Fruit fly (Drosophila melanogaster) whole organism, embryonic: ENCODE results near the gene anchor.

Source experiments
- CG10147 ChIP-seq: fragments of 200-800 bp; sonication (Bioruptor generic); optimal IDR thresholded peaks from 2 replicates; lab custom pipeline; 2019; ENCODE audit warnings: missing biosample characterization, mild to moderate bottlenecking, missing genetic modification characterization, moderate library complexity
- CG10366 ChIP-seq: fragments of 200-800 bp; sonication (Bioruptor generic); IDR thresholded peaks from 2 replicates; pipeline ENCODE4 v1.3.6; 2022; ENCODE audit warnings: missing biosample characterization, missing genetic modification characterization
- CG11093 ChIP-seq: fragments of 200-800 bp; sonication (Bioruptor generic); IDR thresholded peaks from 3 replicates; pipeline ENCODE4 v1.3.6; 2022; ENCODE audit warnings: missing biosample characterization, missing genetic modification characterization
- CG12219 ChIP-seq: fragments of 200-800 bp; sonication (Bioruptor generic); optimal IDR thresholded peaks from 3 replicates; lab custom pipeline; 2018; ENCODE audit warnings: missing biosample characterization, mild to moderate bottlenecking, missing genetic modification characterization
- CG15696 ChIP-seq: fragments of 200-800 bp; sonication (Bioruptor generic); optimal IDR thresholded peaks from 2 replicates; lab custom pipeline; 2019; ENCODE audit warnings: missing biosample characterization, mild to moderate bottlenecking, missing genetic modification characterization, moderate library complexity
- CG1647 ChIP-seq: fragments of 200-800 bp; sonication (Bioruptor generic); optimal IDR thresholded peaks from 3 replicates; lab custom pipeline; 2016; ENCODE audit warnings: missing biosample characterization, missing genetic modification characterization
- CG16863 ChIP-seq: fragments of 200-800 bp; sonication (Bioruptor generic); optimal IDR thresholded peaks from 3 replicates; lab custom pipeline; 2016; ENCODE audit warnings: missing biosample characterization, missing genetic modification characterization
- CG17361 ChIP-seq: fragments of 200-800 bp; sonication (Bioruptor generic); IDR thresholded peaks from 3 replicates; pipeline ENCODE4 v1.3.6; 2022; ENCODE audit warnings: missing biosample characterization, missing genetic modification characterization
- CG4360 ChIP-seq: fragments of 200-800 bp; sonication (Bioruptor generic); IDR thresholded peaks from 2 replicates; pipeline ENCODE4 v1.3.6; 2022; ENCODE audit warnings: missing biosample characterization, missing genetic modification characterization
- CG4424 ChIP-seq: fragments of 200-800 bp; sonication (Bioruptor generic); optimal IDR thresholded peaks from 3 replicates; lab custom pipeline; 2016; ENCODE audit warnings: missing biosample characterization, missing genetic modification characterization
- CG6813 ChIP-seq: fragments of 200-800 bp; sonication (Bioruptor generic); optimal IDR thresholded peaks from 2 replicates; lab custom pipeline; 2017; ENCODE audit warnings: missing biosample characterization, missing genetic modification characterization, mild to moderate bottlenecking, moderate library complexity, missing genetic modification reagents
- CG7839 ChIP-seq: fragments of 200-800 bp; sonication (Bioruptor generic); optimal IDR thresholded peaks from 3 replicates; lab custom pipeline; 2018; ENCODE audit warnings: missing biosample characterization, mild to moderate bottlenecking, missing genetic modification characterization, moderate library complexity
- CG8765 ChIP-seq: fragments of 200-800 bp; sonication (Bioruptor generic); IDR thresholded peaks from 2 replicates; pipeline ENCODE4 v1.3.6; 2022; ENCODE audit warnings: missing biosample characterization, missing genetic modification characterization
- CG9215 ChIP-seq: fragments of 200-800 bp; sonication (Bioruptor generic); IDR thresholded peaks from 2 replicates; pipeline ENCODE4 v1.3.6; 2022; ENCODE audit warnings: missing biosample characterization, missing genetic modification characterization
- Deaf1 ChIP-seq: fragments of 200-800 bp; optimal IDR thresholded peaks from 3 replicates; lab custom pipeline; 2019; ENCODE audit warnings: missing biosample characterization, mild to moderate bottlenecking, missing genetic modification characterization, moderate library complexity
- Drgx ChIP-seq: fragments of 200-800 bp; sonication (Bioruptor generic); IDR thresholded peaks from 2 replicates; pipeline ENCODE4 v1.3.6; 2022; ENCODE audit warnings: missing biosample characterization, missing genetic modification characterization
- Ets65A ChIP-seq: fragments of 200-800 bp; sonication (Bioruptor generic); peaks from one replicate; lab custom pipeline; 2016; ENCODE audit warnings: missing biosample characterization, missing genetic modification characterization
- Ets97D ChIP-seq: fragments of 200-800 bp; sonication (Bioruptor generic); optimal IDR thresholded peaks from 3 replicates; lab custom pipeline; 2016; ENCODE audit warnings: missing biosample characterization, missing genetic modification characterization
- HmgZ ChIP-seq: fragments of 200-800 bp; sonication (Bioruptor generic); optimal IDR thresholded peaks from 2 replicates; lab custom pipeline; 2018; ENCODE audit warnings: missing biosample characterization, mild to moderate bottlenecking, missing genetic modification characterization
- abd-A ChIP-seq: fragments of 200-800 bp; sonication (Bioruptor generic); optimal IDR thresholded peaks from 3 replicates; lab custom pipeline; 2019; ENCODE audit warnings: missing biosample characterization, mild to moderate bottlenecking, missing genetic modification characterization, moderate library complexity
- bsh ChIP-seq, 2 experiments: fragments of 200-800 bp; sonication (Bioruptor generic); optimal IDR thresholded peaks; 2 replicates each; lab custom pipeline; 2017 to 2018; ENCODE audit warnings: mild to moderate bottlenecking in 2 of 2, missing biosample characterization in 2 of 2, missing genetic modification characterization in 2 of 2, moderate library complexity in 1 of 2
- chif ChIP-seq, 2 experiments: fragments of 200-800 bp; sonication (Bioruptor generic); optimal IDR thresholded peaks; 3 replicates each; lab custom pipeline; 2016; ENCODE audit warnings: missing biosample characterization in 2 of 2, missing genetic modification characterization in 2 of 2
- dysf ChIP-seq: fragments of 200-800 bp; sonication (Bioruptor generic); IDR thresholded peaks from 3 replicates; pipeline ENCODE4 v1.3.6; 2022; ENCODE audit warnings: missing biosample characterization, missing genetic modification characterization
- grau ChIP-seq: fragments of 200-800 bp; optimal IDR thresholded peaks from 3 replicates; lab custom pipeline; 2019; ENCODE audit warnings: missing biosample characterization, mild to moderate bottlenecking, missing genetic modification characterization, moderate library complexity
- ham ChIP-seq: fragments of 200-800 bp; sonication (Bioruptor generic); IDR thresholded peaks from 2 replicates; pipeline ENCODE4 v1.3.6; 2022; ENCODE audit warnings: missing biosample characterization, missing genetic modification characterization
- klu ChIP-seq: fragments of 200-800 bp; sonication (Bioruptor generic); IDR thresholded peaks from 2 replicates; pipeline ENCODE4 v1.3.6; 2022; ENCODE audit warnings: missing biosample characterization, missing genetic modification characterization
- kni ChIP-seq: fragments of 200-800 bp; sonication (Bioruptor generic); optimal IDR thresholded peaks from 3 replicates; lab custom pipeline; 2017; ENCODE audit warnings: mild to moderate bottlenecking, missing biosample characterization, missing genetic modification reagents, missing genetic modification characterization
- sens ChIP-seq: fragments of 200-800 bp; sonication (Bioruptor generic); peaks from one replicate; lab custom pipeline; 2016; ENCODE audit warnings: missing biosample characterization, missing genetic modification characterization
- sim ChIP-seq: fragments of 200-800 bp; sonication (Bioruptor generic); IDR thresholded peaks from 2 replicates; pipeline ENCODE4 v1.3.6; 2022; ENCODE audit warnings: missing biosample characterization, missing genetic modification characterization
- sima ChIP-seq: fragments of 200-800 bp; sonication (Bioruptor generic); optimal IDR thresholded peaks from 2 replicates; lab custom pipeline; 2016; ENCODE audit warnings: missing biosample characterization, missing genetic modification characterization
- so ChIP-seq: fragments of 200-800 bp; sonication (Bioruptor generic); IDR thresholded peaks from 3 replicates; pipeline ENCODE4 v1.3.6; 2022; ENCODE audit warnings: missing biosample characterization, missing genetic modification characterization
- trh ChIP-seq: fragments of 200-800 bp; sonication (Bioruptor generic); optimal IDR thresholded peaks from 2 replicates; lab custom pipeline; 2016; ENCODE audit warnings: missing biosample characterization, missing genetic modification characterization
- tup ChIP-seq: fragments of 200-800 bp; sonication (Bioruptor generic); optimal IDR thresholded peaks from 2 replicates; lab custom pipeline; 2016; ENCODE audit warnings: missing biosample characterization, mild to moderate bottlenecking, missing genetic modification characterization, moderate library complexity
- wek ChIP-seq: fragments of 200-800 bp; sonication (Bioruptor generic); optimal IDR thresholded peaks from 3 replicates; lab custom pipeline; 2018; ENCODE audit warnings: missing biosample characterization, mild to moderate bottlenecking, missing genetic modification characterization, moderate library complexity

The anchor gene

dm6 chr3L:17584718-17585117, 36.9 kb upstream of the anchor start (continued):
- TF ChIP-seq CG10366 (GFP tag; lab: Robert Waterston, UW) (no peak), sim (no peak), tup (GFP tag; lab: Kevin White, UChicago) (no peak)

- TF ChIP-seq Drgx (peak; percentile 30; the same call in 1 of the 2 replicates), CG15696 (no peak), CG10147 (GFP tag; lab: Kevin White, UChicago) (no peak), CG17361 (GFP tag; lab: Robert Waterston, UW) (no peak), CG8765 (GFP tag; lab: Robert Waterston, UW) (no peak), CG16863 (GFP tag; lab: Kevin White, UChicago) (no peak), HmgZ (no peak), CG9215 (GFP tag; lab: Robert Waterston, UW) (0 out of 2 replicates have a peak, but pooled peaks have one; percentile 7), ham (GFP tag; lab: Robert Waterston, UW) (0 out of 2 replicates have a peak, but pooled peaks have one; percentile 8), dysf (GFP tag; lab: Robert Waterston, UW) (0 out of 3 replicates have a peak, but pooled peaks have one; percentile 10), CG11093 (GFP tag; lab: Robert Waterston, UW) (no peak)
Observed at dm6 chr3L:17586370-17587048, 35.1 kb upstream of the anchor start.

dm6 chr3L:17587292-17587691, 34.3 kb upstream of the anchor start:
- TF ChIP-seq grau (tag; lab: Kevin White, UChicago) (no peak), CG7839 (no peak), so (GFP tag; lab: Robert Waterston, UW) (no peak), CG1647 (GFP tag; lab: Kevin White, UChicago) (no peak), Deaf1 (tag; lab: Kevin White, UChicago) (no peak), Drgx (peak; percentile 43; the same call in 1 of the 2 replicates), Ets65A (GFP tag; lab: Kevin White, UChicago) (peak; percentile 4), kni (GFP tag; lab: Kevin White, UChicago) (no peak)

- peak; percentile 40; the same call in 1 of the 2 replicates for TF ChIP-seq Drgx
- TF ChIP-seq Ets65A (GFP tag; lab: Kevin White, UChicago) = peak; percentile 79
- no peak for TF ChIP-seq chif (GFP tag; optimal IDR thresholded peaks at IDR 0.05; lab: Kevin White, UChicago)
- no peak for TF ChIP-seq CG12219 (GFP tag; lab: Kevin White, UChicago)
- no peak for TF ChIP-seq trh
- peak in 1 of 2 experiments; percentile 17 for TF ChIP-seq bsh (GFP tag; optimal IDR thresholded peaks at IDR 0.05; lab: Kevin White, UChicago)
Observed at dm6 chr3L:17587897-17588296, 33.7 kb upstream of the anchor start.

dm6 chr3L:17588686-17589085, 32.9 kb upstream of the anchor start:
- TF ChIP-seq Ets65A (GFP tag; lab: Kevin White, UChicago) = peak; percentile 59
- no peak for TF ChIP-seq klu (GFP tag; lab: Robert Waterston, UW)
- no peak for TF ChIP-seq CG4424 (GFP tag; lab: Kevin White, UChicago)
- TF ChIP-seq abd-A (tag; lab: Kevin White, UChicago) = no peak
- no peak for TF ChIP-seq CG4360 (GFP tag; lab: Robert Waterston, UW)
- TF ChIP-seq wek = no peak

dm6 chr3L:17590049-17590448, 31.6 kb upstream of the anchor start:
- TF ChIP-seq sima (GFP tag; lab: Kevin White, UChicago) = no peak
- TF ChIP-seq sens (GFP tag; lab: Kevin White, UChicago) = peak; percentile 55
- TF ChIP-seq Ets97D (GFP tag; lab: Kevin White, UChicago) = no peak
- TF ChIP-seq CG6813 (GFP tag; lab: Kevin White, UChicago) = no peak
